Fruit fly (Drosophila melanogaster): ENCODE data around the gene CG15141.

- TF ChIP-seq Sin3A (optimal IDR thresholded peaks at IDR 0.05) = no peak
- TF ChIP-seq ttk (optimal IDR thresholded peaks at IDR 0.05) = no peak
- no peak for TF ChIP-seq psq (optimal IDR thresholded peaks at IDR 0.05)
- TF ChIP-seq Myc (optimal IDR thresholded peaks at IDR 0.05) = no peak
- no peak for TF ChIP-seq h (optimal IDR thresholded peaks at IDR 0.05)
Observed at dm6 chr2L:17412533-17412932, 2.1 kb downstream of the CG15141 start, which contains the start of gene Rsph9.

All from Kc167 (cell line).